Worm (Caenorhabditis elegans) whole organism, mixed stage, embryonic: ENCODE data around the gene Y70G10A.3.

Experiments
- M03D4.4 ChIP-seq: sonication (generic microtip); optimal IDR thresholded peaks from 2 replicates; lab custom pipeline; 2017; ENCODE audit warnings: mild to moderate bottlenecking, missing genetic modification characterization, missing compliant biosample characterization
- bed-3 ChIP-seq: fragments of 200-800 bp; sonication (Bioruptor generic); optimal IDR thresholded peaks from 3 replicates; lab custom pipeline; 2018; ENCODE audit warnings: mild to moderate bottlenecking, missing genetic modification characterization, moderate library complexity, missing compliant biosample characterization
- blmp-1 ChIP-seq: fragments of 150-350 bp; optimal IDR thresholded peaks from 2 replicates; lab custom pipeline; 2014; ENCODE audit warnings: missing biosample characterization, missing genetic modification characterization
- ceh-43 ChIP-seq: fragments of 200-800 bp; sonication (Bioruptor generic); optimal IDR thresholded peaks from 2 replicates; lab custom pipeline; 2018; ENCODE audit warnings: mild to moderate bottlenecking, missing genetic modification characterization, moderate library complexity, missing compliant biosample characterization
- ceh-83 ChIP-seq: fragments of 200-800 bp; sonication (Bioruptor generic); optimal IDR thresholded peaks from 2 replicates; lab custom pipeline; 2018; ENCODE audit warnings: mild to moderate bottlenecking, missing genetic modification characterization, missing compliant biosample characterization
- cnd-1 ChIP-seq: fragments of 200-800 bp; sonication (Bioruptor generic); optimal IDR thresholded peaks from 2 replicates; lab custom pipeline; 2018; ENCODE audit warnings: mild to moderate bottlenecking, missing genetic modification characterization, missing compliant biosample characterization
- drap-1 ChIP-seq: fragments of 200-800 bp; sonication (Bioruptor generic); optimal IDR thresholded peaks from 3 replicates; lab custom pipeline; 2018; ENCODE audit warnings: mild to moderate bottlenecking, missing genetic modification characterization, missing compliant biosample characterization
- elt-1 ChIP-seq: sonication (generic microtip); optimal IDR thresholded peaks from 2 replicates; lab custom pipeline; 2017; ENCODE audit warnings: missing genetic modification characterization, mild to moderate bottlenecking, missing compliant biosample characterization, antibody characterized with exemption, moderate library complexity, borderline replicate concordance; ENCODE audit not compliant: insufficient read depth
- elt-3 ChIP-seq: fragments of 150-350 bp; optimal IDR thresholded peaks from 2 replicates; lab custom pipeline; 2014; ENCODE audit warnings: missing biosample characterization, missing genetic modification characterization
- flh-1 ChIP-seq: fragments of 200-800 bp; sonication (Bioruptor generic); optimal IDR thresholded peaks from 2 replicates; lab custom pipeline; 2018; ENCODE audit warnings: mild to moderate bottlenecking, missing genetic modification characterization, moderate library complexity, missing compliant biosample characterization
- ham-2 ChIP-seq: fragments of 200-800 bp; sonication (Bioruptor generic); optimal IDR thresholded peaks from 2 replicates; lab custom pipeline; 2018; ENCODE audit warnings: mild to moderate bottlenecking, missing genetic modification characterization, missing compliant biosample characterization
- hlh-1 ChIP-seq: fragments of 150-350 bp; optimal IDR thresholded peaks from 2 replicates; lab custom pipeline; 2014; ENCODE audit warnings: missing biosample characterization, missing genetic modification reagents, missing genetic modification characterization
- lin-13 ChIP-seq: fragments of 150-350 bp; optimal IDR thresholded peaks from 2 replicates; lab custom pipeline; 2014; ENCODE audit warnings: missing biosample characterization, missing genetic modification characterization
- lin-32 ChIP-seq: fragments of 200-800 bp; sonication (Bioruptor generic); optimal IDR thresholded peaks from 2 replicates; lab custom pipeline; 2018; ENCODE audit warnings: mild to moderate bottlenecking, missing genetic modification characterization, missing compliant biosample characterization
- lsy-2 ChIP-seq: fragments of 150-350 bp; optimal IDR thresholded peaks from 2 replicates; lab custom pipeline; 2014; ENCODE audit warnings: missing biosample characterization, missing genetic modification characterization
- mab-5 ChIP-seq: fragments of 150-350 bp; optimal IDR thresholded peaks from 2 replicates; lab custom pipeline; 2014; ENCODE audit warnings: missing biosample characterization, missing genetic modification characterization
- mep-1 ChIP-seq: fragments of 150-350 bp; optimal IDR thresholded peaks from 2 replicates; lab custom pipeline; 2017; ENCODE audit warnings: missing biosample characterization, missing genetic modification reagents, missing genetic modification characterization, inconsistent platforms
- mls-2 ChIP-seq: sonication (generic microtip); optimal IDR thresholded peaks from 2 replicates; lab custom pipeline; 2016; ENCODE audit warnings: mild to moderate bottlenecking, missing genetic modification characterization, moderate library complexity, missing compliant biosample characterization
- nhr-12 ChIP-seq: fragments of 150-350 bp; optimal IDR thresholded peaks from 2 replicates; lab custom pipeline; 2014; ENCODE audit warnings: missing biosample characterization, missing genetic modification characterization
- nhr-2 ChIP-seq: fragments of 150-350 bp; optimal IDR thresholded peaks from 2 replicates; lab custom pipeline; 2014; ENCODE audit warnings: missing biosample characterization, missing genetic modification characterization
- nhr-237 ChIP-seq: fragments of 150-350 bp; optimal IDR thresholded peaks from 2 replicates; lab custom pipeline; 2014; ENCODE audit warnings: missing biosample characterization, missing genetic modification characterization
- nhr-28 ChIP-seq: fragments of 150-350 bp; optimal IDR thresholded peaks from 2 replicates; lab custom pipeline; 2014; ENCODE audit warnings: missing biosample characterization, missing genetic modification characterization
- nhr-76 ChIP-seq: sonication (generic microtip); optimal IDR thresholded peaks from 2 replicates; lab custom pipeline; 2017; ENCODE audit warnings: missing biosample characterization, missing genetic modification characterization
- pha-4 ChIP-seq: fragments of 150-350 bp; optimal IDR thresholded peaks from 2 replicates; lab custom pipeline; 2018; ENCODE audit warnings: missing biosample characterization, missing genetic modification reagents, missing genetic modification characterization
- sem-2 ChIP-seq: fragments of 200-800 bp; sonication (Bioruptor generic); optimal IDR thresholded peaks from 2 replicates; lab custom pipeline; 2018; ENCODE audit warnings: mild to moderate bottlenecking, missing genetic modification characterization, missing compliant biosample characterization
- snpc-4 ChIP-seq: fragments of 150-350 bp; optimal IDR thresholded peaks from 2 replicates; lab custom pipeline; 2014; ENCODE audit warnings: missing biosample characterization, missing genetic modification characterization
- tbx-8 ChIP-seq: fragments of 200-800 bp; sonication (Bioruptor generic); optimal IDR thresholded peaks from 2 replicates; lab custom pipeline; 2018; ENCODE audit warnings: mild to moderate bottlenecking, missing genetic modification characterization, moderate library complexity, missing compliant biosample characterization
- unc-120 ChIP-seq: sonication (generic microtip); optimal IDR thresholded peaks from 2 replicates; lab custom pipeline; 2017; ENCODE audit warnings: missing genetic modification characterization, missing compliant biosample characterization; ENCODE audit not compliant: poor library complexity, severe bottlenecking
- unc-39 ChIP-seq: fragments of 150-350 bp; optimal IDR thresholded peaks from 2 replicates; lab custom pipeline; 2014; ENCODE audit warnings: missing biosample characterization, missing genetic modification characterization
- unc-62 ChIP-seq: fragments of 150-350 bp; optimal IDR thresholded peaks from 2 replicates; lab custom pipeline; 2014; ENCODE audit warnings: missing biosample characterization, missing genetic modification reagents, missing genetic modification characterization
- zip-8 ChIP-seq: fragments of 150-350 bp; optimal IDR thresholded peaks from 2 replicates; lab custom pipeline; 2014; ENCODE audit warnings: missing biosample characterization, missing genetic modification characterization
- ztf-11 ChIP-seq: fragments of 150-350 bp; optimal IDR thresholded peaks from 2 replicates; lab custom pipeline; 2014; ENCODE audit warnings: missing biosample characterization, missing genetic modification characterization

Gene Y70G10A.3

DNA sequence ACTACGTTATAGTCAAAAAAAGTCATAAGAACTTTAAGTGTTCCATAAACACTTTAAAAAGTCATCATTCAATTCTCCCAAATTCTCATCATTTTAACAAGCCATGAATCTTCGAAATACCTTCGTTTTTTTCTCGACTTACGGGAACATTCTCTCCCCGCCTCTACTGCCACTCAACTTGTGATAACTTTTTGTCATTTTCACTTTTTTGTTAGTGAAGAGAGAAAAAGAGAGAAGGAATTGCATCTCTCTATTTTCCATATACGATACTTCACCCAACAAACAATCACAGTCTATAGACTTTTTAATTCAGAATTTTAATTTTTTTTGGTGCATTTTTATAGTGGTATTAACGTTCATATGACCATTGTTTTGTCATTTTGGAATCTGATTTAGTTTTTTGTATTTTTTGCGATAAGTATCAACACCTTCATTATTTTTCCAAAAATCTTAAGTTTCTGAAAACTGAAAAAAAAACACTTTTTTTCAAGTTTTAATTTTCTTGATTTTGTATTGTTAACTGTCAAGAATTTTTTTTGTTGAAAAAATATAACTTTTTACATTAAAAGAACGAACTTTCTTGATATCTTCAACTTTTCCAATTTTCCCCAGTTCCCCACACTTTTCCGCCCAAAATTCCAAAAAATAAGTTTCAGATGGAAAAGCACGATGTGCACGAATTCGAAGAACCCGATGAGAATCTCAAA lies at the start of gene Y70G10A.3:
Gene Y70G10A.3, plus strand, starts transcription at position 657 of the 707 bp plus-strand sequence.
- TF ChIP-seq nhr-2 (tag; lab: Kevin White, UChicago) (no peak), lin-13 (tag; lab: Kevin White, UChicago) (no peak), mab-5 (tag; lab: Kevin White, UChicago) (no peak), elt-1 (no peak), zip-8 (tag; lab: Kevin White, UChicago) (no peak), nhr-237 (tag; lab: Kevin White, UChicago) (no peak), pha-4 (tag; lab: Kevin White, UChicago) (no peak), ceh-43 (GFP tag; lab: Kevin White, UChicago) (no peak), nhr-12 (tag; lab: Kevin White, UChicago) (no peak), unc-62 (GFP tag; lab: Kevin White, UChicago) (no peak), cnd-1 (tag; lab: Kevin White, UChicago) (no peak), hlh-1 (tag; lab: Kevin White, UChicago) (no peak), snpc-4 (tag; lab: Kevin White, UChicago) (no peak), elt-3 (no peak), ztf-11 (no peak)

ce11 chrIII:10194569-10194968 lies 44.3 kb upstream of the Y70G10A.3 start:
- TF ChIP-seq nhr-2 (tag; lab: Kevin White, UChicago) (no peak), bed-3 (GFP tag; lab: Kevin White, UChicago) (no peak), unc-62 (GFP tag; lab: Kevin White, UChicago) (no peak), drap-1 (GFP tag; lab: Kevin White, UChicago) (no peak), nhr-76 (no peak), blmp-1 (tag; lab: Kevin White, UChicago) (no peak), ceh-83 (GFP tag; lab: Kevin White, UChicago) (no peak), unc-120 (tag; lab: Kevin White, UChicago) (no peak), lsy-2 (tag; lab: Kevin White, UChicago) (no peak)
- TF ChIP-seq, all 35 proteins: peak for 0

ce11 chrIII:10195911-10196310 lies 43.0 kb upstream of the Y70G10A.3 start:
- TF ChIP-seq zip-8 (tag; lab: Kevin White, UChicago), result no peak
- TF ChIP-seq ceh-83 (GFP tag; lab: Kevin White, UChicago), result no peak
- TF ChIP-seq flh-1, result no peak
- TF ChIP-seq sem-2 (GFP tag; lab: Kevin White, UChicago), result no peak
- TF ChIP-seq tbx-8 (GFP tag; lab: Kevin White, UChicago), result no peak
- TF ChIP-seq bed-3 (GFP tag; lab: Kevin White, UChicago), result no peak
- no peak for TF ChIP-seq mep-1 (tag; lab: Kevin White, UChicago)
- no peak for TF ChIP-seq hlh-1 (tag; lab: Kevin White, UChicago)
- TF ChIP-seq mab-5 (tag; lab: Kevin White, UChicago), result no peak
- no peak for TF ChIP-seq elt-1
- no peak for TF ChIP-seq ceh-43 (GFP tag; lab: Kevin White, UChicago)
- no peak for TF ChIP-seq ham-2 (GFP tag; lab: Kevin White, UChicago)
- TF ChIP-seq, all 35 proteins: peak for 0

DNA sequence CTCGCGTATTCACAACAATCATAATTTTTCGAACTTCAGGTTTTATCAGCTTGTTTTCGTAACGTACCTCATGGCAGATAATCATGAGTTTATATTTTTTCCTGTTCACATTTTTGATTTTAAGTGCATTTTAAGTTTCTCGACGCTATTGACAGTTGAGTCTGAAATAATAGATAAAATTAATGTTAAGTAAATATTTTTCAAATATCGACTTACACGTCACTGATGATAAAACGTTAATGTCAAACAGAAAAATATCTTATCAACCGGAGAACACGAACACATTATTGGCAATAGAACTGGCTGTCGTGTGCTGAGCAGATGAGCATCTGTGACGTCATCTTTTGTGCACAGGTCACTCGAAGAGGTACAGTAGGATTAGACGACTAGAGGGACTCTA lies 42.1 kb upstream of the Y70G10A.3 start:
- TF ChIP-seq cnd-1 (tag; lab: Kevin White, UChicago) (no peak), mep-1 (tag; lab: Kevin White, UChicago) (no peak), hlh-1 (tag; lab: Kevin White, UChicago) (no peak), zip-8 (tag; lab: Kevin White, UChicago) (peak; percentile 39), blmp-1 (tag; lab: Kevin White, UChicago) (no peak)
- TF ChIP-seq, all 35 proteins: peak for 1

- TF ChIP-seq M03D4.4 (tag; lab: Kevin White, UChicago) (no peak), unc-120 (tag; lab: Kevin White, UChicago) (no peak), pha-4 (tag; lab: Kevin White, UChicago) (no peak), lin-32 (no peak), unc-39 (no peak), bed-3 (GFP tag; lab: Kevin White, UChicago) (no peak), mep-1 (tag; lab: Kevin White, UChicago) (no peak), mls-2 (tag; lab: Kevin White, UChicago) (no peak), elt-3 (no peak), nhr-2 (tag; lab: Kevin White, UChicago) (no peak), tbx-8 (GFP tag; lab: Kevin White, UChicago) (no peak), zip-8 (tag; lab: Kevin White, UChicago) (no peak), lin-13 (tag; lab: Kevin White, UChicago) (no peak), unc-62 (GFP tag; lab: Kevin White, UChicago) (no peak), lsy-2 (tag; lab: Kevin White, UChicago) (no peak), nhr-28 (tag; lab: Kevin White, UChicago) (no peak)
- TF ChIP-seq, all 35 proteins: peak for 0
These were observed 41.5 kb upstream of the Y70G10A.3 start, which contains the start of gene dod-6 for ce11 chrIII:10197416-10197815. Gene dod-6 (plus strand): TSS chrIII:10197716.
